Worm (Caenorhabditis elegans): ENCODE data around the gene M03F8.6.

Gene M03F8.6

DNA sequence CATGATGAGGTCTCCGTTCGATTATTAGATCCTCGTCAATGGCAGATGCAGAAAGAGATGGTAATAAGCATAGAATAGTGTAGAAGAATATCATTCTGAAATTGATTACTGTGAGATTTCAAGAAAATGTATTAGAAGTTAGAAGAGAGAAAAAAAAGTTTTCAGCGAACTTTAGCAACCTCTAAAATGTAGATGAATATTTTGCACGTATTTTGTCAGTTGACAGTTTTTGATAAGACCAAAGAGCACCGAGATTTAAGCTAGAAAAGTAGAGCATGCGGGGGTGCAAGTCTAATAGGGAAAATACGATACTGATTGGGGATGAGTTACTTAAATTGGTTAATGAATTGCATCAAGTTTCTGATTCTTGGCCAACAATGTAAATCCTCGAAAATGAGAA is at the start of gene M03F8.6:
Gene M03F8.6, minus strand, starts transcription at position 101 of the 400 bp plus-strand sequence.
- TF ChIP-seq sea-1 (GFP tag; conservative IDR thresholded peaks at IDR 0.05), result no peak
- TF ChIP-seq F13C5.2 (tag; optimal IDR thresholded peaks at IDR 0.05), result no peak
- TF ChIP-seq tra-4 (tag; optimal IDR thresholded peaks at IDR 0.05), result no peak
- TF ChIP-seq hmbx-1 (tag; optimal IDR thresholded peaks at IDR 0.05), result no peak
- no peak for TF ChIP-seq tbx-37 (GFP tag; conservative IDR thresholded peaks at IDR 0.05)
- TF ChIP-seq hnd-1 (tag; optimal IDR thresholded peaks at IDR 0.05), result no peak
- no peak for TF ChIP-seq pes-1 (GFP tag; IDR thresholded peaks at IDR 0.05)
- no peak for TF ChIP-seq B0310.2 (tag; optimal IDR thresholded peaks at IDR 0.05)

DNA sequence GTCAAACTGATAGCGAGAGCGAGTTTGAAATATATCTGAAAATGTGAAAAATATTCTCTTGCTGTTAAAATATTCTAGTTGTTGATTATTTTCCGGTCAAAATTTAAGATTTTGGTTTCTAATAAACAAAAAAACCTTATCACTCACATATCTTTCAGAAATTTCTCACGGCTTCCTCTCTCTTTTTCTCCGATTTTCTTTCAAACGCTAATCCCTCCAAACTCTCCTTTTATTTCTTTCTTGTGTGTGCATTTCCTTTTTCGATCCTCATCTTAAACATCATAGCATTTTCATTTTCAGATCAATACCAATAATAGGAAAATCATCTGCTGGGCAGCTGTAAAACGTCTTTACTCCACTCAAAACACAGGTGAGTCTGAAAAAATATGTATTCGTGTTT is 48.7 kb upstream of the M03F8.6 start, which contains the start of gene fos-1:
Gene fos-1, plus strand, starts transcription at position 301 of the 400 bp plus-strand sequence.
- TF ChIP-seq B0310.2 (tag; optimal IDR thresholded peaks at IDR 0.05) (no peak), sea-1 (GFP tag; conservative IDR thresholded peaks at IDR 0.05) (no peak), scrt-1 (GFP tag; IDR thresholded peaks at IDR 0.05) (no peak), hmbx-1 (tag; optimal IDR thresholded peaks at IDR 0.05) (no peak), F13C5.2 (tag; optimal IDR thresholded peaks at IDR 0.05) (no peak)

DNA sequence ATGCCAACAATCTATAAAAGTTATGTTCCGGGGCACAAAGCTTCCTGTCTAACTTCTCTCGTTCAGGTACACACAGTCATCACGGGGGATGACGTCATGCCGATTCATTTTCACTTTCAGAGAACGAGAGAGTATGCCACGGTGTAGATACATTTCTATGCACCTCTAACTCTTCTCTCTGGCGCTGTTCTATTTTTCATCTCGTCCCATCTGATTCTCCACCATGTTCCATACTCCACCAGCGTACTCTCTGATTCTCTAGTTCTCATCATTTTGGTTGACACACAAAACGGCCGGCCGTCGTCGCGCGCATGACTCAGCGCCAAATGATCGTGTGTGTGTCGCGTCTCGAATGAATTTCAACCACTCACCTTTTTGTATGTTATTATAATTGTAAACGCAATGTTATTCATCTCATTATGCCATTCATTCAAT is 45.7 kb upstream of the M03F8.6 start:
- TF ChIP-seq hmg-4 (GFP tag; optimal IDR thresholded peaks at IDR 0.05) (peak; percentile 13), F13C5.2 (tag; optimal IDR thresholded peaks at IDR 0.05) (peak; percentile 24), ceh-13 (GFP tag; optimal IDR thresholded peaks at IDR 0.05) (no peak)

DNA sequence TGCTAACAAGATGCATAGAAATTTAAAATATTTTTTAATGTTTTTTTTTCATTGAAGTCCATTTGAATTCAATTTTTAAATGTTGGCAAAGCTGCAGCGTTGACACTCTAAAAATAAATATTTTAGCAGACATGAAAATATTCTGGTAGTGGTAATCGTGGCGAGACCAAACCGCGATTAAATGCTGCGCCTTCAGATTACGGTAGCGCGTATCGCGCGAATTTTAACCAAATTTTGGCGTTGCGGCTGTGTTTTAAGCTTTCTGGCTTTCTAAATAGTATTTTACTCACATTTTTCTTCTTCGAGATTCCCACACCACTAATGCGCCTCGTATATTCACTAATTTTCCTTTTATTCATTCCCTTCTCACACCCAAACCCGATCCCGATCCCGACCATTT is 41.5 kb upstream of the M03F8.6 start, which contains the start of gene cpg-4:
Gene cpg-4, plus strand, starts transcription at position 303 of the 400 bp plus-strand sequence.
- TF ChIP-seq sea-1 (GFP tag; conservative IDR thresholded peaks at IDR 0.05) (no peak), F13C5.2 (tag; optimal IDR thresholded peaks at IDR 0.05) (no peak), aly-1 (tag; optimal IDR thresholded peaks at IDR 0.05) (no peak), ets-7 (tag; optimal IDR thresholded peaks at IDR 0.05) (no peak), tbx-11 (GFP tag; IDR thresholded peaks at IDR 0.05) (no peak), hnd-1 (tag; optimal IDR thresholded peaks at IDR 0.05) (no peak), scrt-1 (GFP tag; IDR thresholded peaks at IDR 0.05) (no peak), hmg-4 (GFP tag; optimal IDR thresholded peaks at IDR 0.05) (no peak), ama-1 (optimal IDR thresholded peaks at IDR 0.05) (no peak), ceh-13 (GFP tag; optimal IDR thresholded peaks at IDR 0.05) (no peak), tra-4 (tag; optimal IDR thresholded peaks at IDR 0.05) (no peak), tbx-37 (GFP tag; conservative IDR thresholded peaks at IDR 0.05) (no peak), pes-1 (GFP tag; IDR thresholded peaks at IDR 0.05) (no peak)

DNA sequence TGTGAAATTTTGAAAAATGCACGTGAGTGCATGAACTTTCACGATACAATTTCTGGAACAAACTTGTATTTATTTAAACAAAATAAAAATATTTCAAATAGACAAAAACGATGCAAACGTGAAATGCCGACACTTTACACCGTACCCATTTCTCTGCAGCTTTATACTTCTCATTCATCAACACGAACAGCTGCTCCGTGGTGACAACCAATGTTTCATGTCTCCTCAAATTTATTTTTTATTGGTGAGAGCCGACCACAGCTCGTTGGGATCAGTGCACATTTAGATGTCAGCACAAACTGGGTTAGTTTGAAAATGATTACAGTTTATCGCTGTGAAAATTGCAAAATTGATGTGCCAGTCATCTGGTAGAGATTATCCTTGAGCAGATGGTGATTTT is 41.0 kb upstream of the M03F8.6 start:
- TF ChIP-seq aly-1 (tag; optimal IDR thresholded peaks at IDR 0.05) (no peak), hmg-4 (GFP tag; optimal IDR thresholded peaks at IDR 0.05) (no peak), ceh-36 (tag; optimal IDR thresholded peaks at IDR 0.05) (no peak), hmbx-1 (tag; optimal IDR thresholded peaks at IDR 0.05) (no peak), ceh-13 (GFP tag; optimal IDR thresholded peaks at IDR 0.05) (no peak), tra-4 (tag; optimal IDR thresholded peaks at IDR 0.05) (no peak), pes-1 (GFP tag; IDR thresholded peaks at IDR 0.05) (no peak), tbx-11 (GFP tag; IDR thresholded peaks at IDR 0.05) (no peak), tbx-37 (GFP tag; conservative IDR thresholded peaks at IDR 0.05) (no peak), ama-1 (optimal IDR thresholded peaks at IDR 0.05) (no peak), B0310.2 (tag; optimal IDR thresholded peaks at IDR 0.05) (no peak), sea-1 (GFP tag; conservative IDR thresholded peaks at IDR 0.05) (no peak), scrt-1 (GFP tag; IDR thresholded peaks at IDR 0.05) (no peak), flt-1 (GFP tag; IDR thresholded peaks at IDR 0.05) (no peak), F13C5.2 (tag; optimal IDR thresholded peaks at IDR 0.05) (no peak), hnd-1 (tag; optimal IDR thresholded peaks at IDR 0.05) (no peak), ets-7 (tag; optimal IDR thresholded peaks at IDR 0.05) (no peak)

DNA sequence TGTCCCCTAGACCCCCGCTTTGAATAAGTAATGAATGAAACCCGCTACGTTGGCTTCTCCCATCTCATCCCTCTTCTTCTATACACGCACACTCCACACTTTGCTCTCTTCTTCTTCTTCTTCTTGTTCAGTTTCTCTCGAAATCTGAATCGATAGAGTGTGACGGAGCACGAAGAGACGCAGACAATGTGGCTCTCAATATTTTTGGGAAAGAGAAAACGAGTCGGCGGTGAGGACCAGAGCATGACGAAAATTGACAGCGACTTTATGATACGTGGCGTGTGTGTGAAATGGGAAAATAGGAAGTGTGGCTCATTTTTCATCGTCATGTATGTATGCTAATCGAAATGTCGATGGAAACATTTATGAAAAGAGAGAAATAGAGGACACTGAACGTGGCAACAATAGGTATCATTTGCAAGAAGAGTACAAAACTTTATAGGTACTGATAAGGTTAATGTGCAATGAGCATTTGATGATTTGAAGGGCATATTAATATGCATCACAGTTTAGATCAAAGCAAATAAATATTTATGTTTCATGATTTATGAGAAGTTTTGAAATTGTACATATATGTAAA is 36.9 kb upstream of the M03F8.6 start:
- TF ChIP-seq hmbx-1 (tag; optimal IDR thresholded peaks at IDR 0.05) (no peak), aly-1 (tag; optimal IDR thresholded peaks at IDR 0.05) (no peak), pes-1 (GFP tag; IDR thresholded peaks at IDR 0.05) (no peak), ama-1 (optimal IDR thresholded peaks at IDR 0.05) (no peak), B0310.2 (tag; optimal IDR thresholded peaks at IDR 0.05) (no peak), ets-7 (tag; optimal IDR thresholded peaks at IDR 0.05) (no peak), ceh-13 (GFP tag; optimal IDR thresholded peaks at IDR 0.05) (no peak), hnd-1 (tag; optimal IDR thresholded peaks at IDR 0.05) (no peak), F13C5.2 (tag; optimal IDR thresholded peaks at IDR 0.05) (no peak), hmg-4 (GFP tag; optimal IDR thresholded peaks at IDR 0.05) (no peak), flt-1 (GFP tag; IDR thresholded peaks at IDR 0.05) (no peak), scrt-1 (GFP tag; IDR thresholded peaks at IDR 0.05) (no peak), tbx-37 (GFP tag; conservative IDR thresholded peaks at IDR 0.05) (no peak), tbx-11 (GFP tag; IDR thresholded peaks at IDR 0.05) (no peak), sea-1 (GFP tag; conservative IDR thresholded peaks at IDR 0.05) (no peak), ceh-36 (tag; optimal IDR thresholded peaks at IDR 0.05) (no peak), tra-4 (tag; optimal IDR thresholded peaks at IDR 0.05) (no peak)

DNA sequence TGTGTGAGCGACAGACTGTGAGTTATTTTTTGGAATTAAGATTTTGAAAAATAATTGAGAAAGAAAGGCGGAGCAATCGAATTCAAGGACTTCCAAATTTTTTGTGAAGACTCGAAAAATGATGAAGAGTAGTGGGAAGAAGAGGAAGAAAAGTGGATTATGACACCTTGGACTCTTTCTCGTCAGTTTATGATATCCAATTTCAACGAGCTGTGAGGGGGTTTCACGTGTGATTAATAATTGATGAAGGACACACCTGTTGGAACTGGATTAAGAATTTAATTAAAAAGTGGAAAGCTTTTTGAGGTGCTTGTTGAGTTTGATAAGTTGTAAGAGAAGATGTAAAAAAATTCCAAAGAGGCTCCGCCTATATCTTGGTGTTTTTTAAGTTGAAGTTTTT is 35.7 kb upstream of the M03F8.6 start, which contains the start of gene fut-8:
Gene fut-8, minus strand, starts transcription at position 101 of the 400 bp plus-strand sequence.
- TF ChIP-seq ceh-36 (tag; optimal IDR thresholded peaks at IDR 0.05) (no peak), tbx-37 (GFP tag; conservative IDR thresholded peaks at IDR 0.05) (no peak), F13C5.2 (tag; optimal IDR thresholded peaks at IDR 0.05) (no peak), aly-1 (tag; optimal IDR thresholded peaks at IDR 0.05) (no peak), ama-1 (optimal IDR thresholded peaks at IDR 0.05) (no peak), tbx-11 (GFP tag; IDR thresholded peaks at IDR 0.05) (no peak)

DNA sequence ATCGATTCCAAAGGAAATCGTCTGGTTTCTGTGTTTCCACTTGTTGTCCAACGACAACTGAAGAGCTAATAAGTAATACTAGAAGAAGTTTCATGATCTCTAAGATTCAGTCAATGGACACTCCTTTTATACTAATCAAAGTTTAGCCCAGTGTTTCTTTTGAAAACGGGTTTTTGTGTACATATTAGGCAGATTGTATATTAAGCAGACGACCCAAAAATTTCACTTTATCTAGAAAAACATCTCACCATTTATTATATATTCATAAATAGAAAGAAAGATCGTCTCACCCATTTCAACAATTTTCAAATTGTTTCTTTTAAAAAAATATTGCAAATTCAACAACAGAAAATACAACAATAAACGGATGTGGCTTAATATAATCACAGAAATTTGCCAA is 32.1 kb upstream of the M03F8.6 start, which contains the start of gene C10F3.7:
Gene C10F3.7, minus strand, starts transcription at position 101 of the 400 bp plus-strand sequence.
- TF ChIP-seq pes-1 (GFP tag; IDR thresholded peaks at IDR 0.05), result no peak
- no peak for TF ChIP-seq aly-1 (tag; optimal IDR thresholded peaks at IDR 0.05)
- no peak for TF ChIP-seq ceh-36 (tag; optimal IDR thresholded peaks at IDR 0.05)
- TF ChIP-seq flt-1 (GFP tag; IDR thresholded peaks at IDR 0.05), result no peak
- TF ChIP-seq ama-1 (optimal IDR thresholded peaks at IDR 0.05), result no peak
- TF ChIP-seq tbx-11 (GFP tag; IDR thresholded peaks at IDR 0.05), result no peak
- no peak for TF ChIP-seq hmg-4 (GFP tag; optimal IDR thresholded peaks at IDR 0.05)
- TF ChIP-seq ets-7 (tag; optimal IDR thresholded peaks at IDR 0.05), result no peak
- TF ChIP-seq hmbx-1 (tag; optimal IDR thresholded peaks at IDR 0.05), result no peak
- TF ChIP-seq F13C5.2 (tag; optimal IDR thresholded peaks at IDR 0.05), result no peak
- TF ChIP-seq tra-4 (tag; optimal IDR thresholded peaks at IDR 0.05), result no peak
- no peak for TF ChIP-seq hnd-1 (tag; optimal IDR thresholded peaks at IDR 0.05)
- TF ChIP-seq sea-1 (GFP tag; conservative IDR thresholded peaks at IDR 0.05), result no peak
- TF ChIP-seq ceh-13 (GFP tag; optimal IDR thresholded peaks at IDR 0.05), result no peak
- TF ChIP-seq tbx-37 (GFP tag; conservative IDR thresholded peaks at IDR 0.05), result no peak
